Worm (Caenorhabditis elegans) whole organism, young adult: ENCODE results near the gene tsfm-1.

Experiments
- madf-3 ChIP-seq: fragments of 200-800 bp; sonication (Bioruptor generic); IDR thresholded peaks from 2 replicates; pipeline ENCODE4 v1.3.6; 2022; ENCODE audit warnings: missing genetic modification reagents, missing genetic modification characterization, missing compliant biosample characterization
- ztf-28 ChIP-seq: fragments of 200-800 bp; sonication (Bioruptor generic); IDR thresholded peaks from 2 replicates; pipeline ENCODE4 v1.3.6; 2022; ENCODE audit warnings: missing genetic modification reagents, missing genetic modification characterization, missing compliant biosample characterization

ce11 chrV:12258922-12259321, 12.4 kb downstream of the tsfm-1 start, which contains the start of gene ugt-56:
- TF ChIP-seq ztf-28 (GFP tag; lab: Robert Waterston, UW): no peak
- TF ChIP-seq madf-3: no peak
